Worm (Caenorhabditis elegans): ENCODE data around the gene flp-16.

- TF ChIP-seq ztf-11 (tag; optimal IDR thresholded peaks at IDR 0.05) (no peak), hlh-1 (tag; optimal IDR thresholded peaks at IDR 0.05) (no peak), unc-120 (tag; optimal IDR thresholded peaks at IDR 0.05; ENCODE audit: poor library complexity, severe bottlenecking) (no peak)
Measured at ce11 chrII:13233712-13234111, 1.4 kb upstream of the flp-16 start.

Data from whole organism, mixed stage, embryonic.